Worm (Caenorhabditis elegans): ENCODE measurements around the gene lgc-47.

- TF ChIP-seq med-1 (GFP tag; optimal IDR thresholded peaks at IDR 0.05; ENCODE audit: insufficient read depth) (no peak), flt-1 (GFP tag; IDR thresholded peaks at IDR 0.05) (no peak), klf-2 (GFP tag; conservative IDR thresholded peaks at IDR 0.05) (no peak), cog-1 (tag; optimal IDR thresholded peaks at IDR 0.05) (no peak)
Observed at ce11 chrX:9795579-9795978, 11.9 kb downstream of the lgc-47 start.

Data from whole organism, midembryonic.